Worm (Caenorhabditis elegans): ENCODE data around the gene F42E8.1.

DNA sequence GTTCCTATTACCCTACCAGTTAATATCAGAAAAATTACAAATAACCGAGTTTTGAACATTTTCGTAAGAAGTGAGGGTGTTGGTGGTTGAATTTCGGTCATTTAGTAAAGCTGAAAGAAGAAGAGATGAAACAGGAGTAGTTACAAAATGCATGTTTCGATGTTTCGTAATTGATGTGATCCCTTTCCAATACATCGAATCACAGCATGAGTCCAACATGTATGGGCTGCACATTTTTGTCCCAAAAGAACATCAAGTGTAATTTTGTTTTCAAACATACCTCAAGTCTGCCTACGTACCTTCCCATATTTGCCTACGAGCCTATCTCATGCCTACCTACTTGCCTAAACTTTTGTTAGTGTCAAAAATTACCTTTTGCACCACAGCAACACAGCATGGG lies 25.5 kb upstream of the F42E8.1 start, which contains the start of gene W07G4.2:
- TF ChIP-seq fos-1 (tag; optimal IDR thresholded peaks at IDR 0.05): no peak
- no peak for TF ChIP-seq nhr-11 (tag; optimal IDR thresholded peaks at IDR 0.05)
- TF ChIP-seq nhr-237 (tag; optimal IDR thresholded peaks at IDR 0.05): no peak
- no peak for TF ChIP-seq unc-39 (tag; optimal IDR thresholded peaks at IDR 0.05)
- no peak for TF ChIP-seq ztf-4 (tag; optimal IDR thresholded peaks at IDR 0.05)
- TF ChIP-seq elt-3 (tag; optimal IDR thresholded peaks at IDR 0.05): no peak
- no peak for TF ChIP-seq snpc-4 (tag; optimal IDR thresholded peaks at IDR 0.05)
- TF ChIP-seq mdl-1 (tag; optimal IDR thresholded peaks at IDR 0.05): no peak
- no peak for TF ChIP-seq nhr-10 (tag; optimal IDR thresholded peaks at IDR 0.05)
- TF ChIP-seq ceh-16 (tag; optimal IDR thresholded peaks at IDR 0.05): no peak
- no peak for TF ChIP-seq skn-1 (tag; optimal IDR thresholded peaks at IDR 0.05)
- no peak for TF ChIP-seq nhr-12 (tag; optimal IDR thresholded peaks at IDR 0.05)
- no peak for TF ChIP-seq ama-1 (optimal IDR thresholded peaks at IDR 0.05)
